Fruit fly (Drosophila melanogaster) whole organism, adult: ENCODE results near the gene Bmcp.

Source experiments
- CG11617 ChIP-seq: fragments of 200-800 bp; sonication (Bioruptor generic); optimal IDR thresholded peaks from 2 replicates; lab custom pipeline; 2017; ENCODE audit warnings: mild to moderate bottlenecking, missing biosample characterization, missing genetic modification reagents, missing genetic modification characterization
- CG12768 ChIP-seq: fragments of 200-800 bp; sonication (Bioruptor generic); optimal IDR thresholded peaks from 2 replicates; lab custom pipeline; 2017; ENCODE audit warnings: missing biosample characterization, missing genetic modification characterization, mild to moderate bottlenecking, moderate library complexity, missing genetic modification reagents
- CG14711 ChIP-seq: fragments of 200-800 bp; sonication (Bioruptor generic); optimal IDR thresholded peaks from 2 replicates; lab custom pipeline; 2018; ENCODE audit warnings: missing biosample characterization, mild to moderate bottlenecking, missing genetic modification characterization, moderate library complexity
- CG1620 ChIP-seq: fragments of 200-800 bp; sonication (Bioruptor generic); optimal IDR thresholded peaks from 2 replicates; lab custom pipeline; 2016; ENCODE audit warnings: missing biosample characterization, missing genetic modification characterization
- CG33017 ChIP-seq: fragments of 200-800 bp; sonication (Bioruptor generic); optimal IDR thresholded peaks from 2 replicates; lab custom pipeline; 2018; ENCODE audit warnings: missing biosample characterization, mild to moderate bottlenecking, missing genetic modification characterization, moderate library complexity
- CG5204 ChIP-seq: fragments of 200-800 bp; sonication (Bioruptor generic); optimal IDR thresholded peaks from 2 replicates; lab custom pipeline; 2016; ENCODE audit warnings: missing biosample characterization, missing genetic modification characterization
- CG7045 ChIP-seq: fragments of 200-800 bp; sonication (Bioruptor generic); optimal IDR thresholded peaks from 2 replicates; lab custom pipeline; 2017; ENCODE audit warnings: missing biosample characterization, mild to moderate bottlenecking, missing genetic modification characterization
- CG7101 ChIP-seq: fragments of 200-800 bp; sonication (Bioruptor generic); optimal IDR thresholded peaks from 2 replicates; lab custom pipeline; 2018; ENCODE audit warnings: missing biosample characterization, mild to moderate bottlenecking, missing genetic modification characterization, moderate library complexity
- Clk ChIP-seq: fragments of 200-800 bp; sonication (Bioruptor generic); optimal IDR thresholded peaks from 2 replicates; lab custom pipeline; 2017; ENCODE audit warnings: missing biosample characterization, missing genetic modification characterization
- Crg-1 ChIP-seq: fragments of 200-800 bp; sonication (Bioruptor generic); optimal IDR thresholded peaks from 2 replicates; lab custom pipeline; 2016; ENCODE audit warnings: missing biosample characterization, missing genetic modification characterization
- Hr96 ChIP-seq: fragments of 200-800 bp; sonication (Bioruptor generic); optimal IDR thresholded peaks from 2 replicates; lab custom pipeline; 2016; ENCODE audit warnings: missing biosample characterization, missing genetic modification characterization
- Mnt ChIP-seq: fragments of 200-800 bp; sonication (Bioruptor generic); optimal IDR thresholded peaks from 2 replicates; lab custom pipeline; 2016; ENCODE audit warnings: missing biosample characterization, mild to moderate bottlenecking, missing genetic modification characterization
- bab1 ChIP-seq: fragments of 200-800 bp; sonication (Bioruptor generic); optimal IDR thresholded peaks from 3 replicates; lab custom pipeline; 2019; ENCODE audit warnings: missing biosample characterization, mild to moderate bottlenecking, missing genetic modification characterization, moderate library complexity
- cic ChIP-seq: fragments of 200-800 bp; sonication (Bioruptor generic); optimal IDR thresholded peaks from 2 replicates; lab custom pipeline; 2017; ENCODE audit warnings: missing biosample characterization, mild to moderate bottlenecking, missing genetic modification characterization, moderate library complexity
- cnc ChIP-seq, 2 experiments: fragments of >200 bp; optimal IDR thresholded peaks; 2 replicates each; lab custom pipeline; 2017
- kay ChIP-seq: fragments of 200-800 bp; sonication (Bioruptor generic); peaks from one replicate; lab custom pipeline; 2016; ENCODE audit warnings: missing biosample characterization, missing genetic modification characterization, borderline replicate concordance
- ovo ChIP-seq: fragments of 200-800 bp; sonication (Bioruptor generic); optimal IDR thresholded peaks from 2 replicates; lab custom pipeline; 2016; ENCODE audit warnings: missing biosample characterization, missing genetic modification characterization
- pad ChIP-seq: fragments of 200-800 bp; sonication (Bioruptor generic); optimal IDR thresholded peaks from 3 replicates; lab custom pipeline; 2017; ENCODE audit warnings: missing biosample characterization, missing genetic modification characterization, mild to moderate bottlenecking, moderate library complexity, missing genetic modification reagents
- tj ChIP-seq: fragments of 200-800 bp; sonication (Bioruptor generic); optimal IDR thresholded peaks from 3 replicates; lab custom pipeline; 2017; ENCODE audit warnings: missing biosample characterization, mild to moderate bottlenecking, missing genetic modification characterization, moderate library complexity
- toe ChIP-seq: fragments of 200-800 bp; sonication (Bioruptor generic); optimal IDR thresholded peaks from 2 replicates; lab custom pipeline; 2016; ENCODE audit warnings: missing biosample characterization, missing genetic modification characterization

Gene Bmcp

dm6 chr3L:11707978-11708632, 12.6 kb upstream of the Bmcp start, which contains the start of gene CG11658:
Gene CG11658, minus strand, starts transcription at chr3L:11708553.
- TF ChIP-seq cnc (optimal IDR thresholded peaks at IDR 0.05; lab: Kevin White, UChicago) (no peak), CG33017 (no peak), Mnt (no peak), CG7045 (GFP tag; lab: Kevin White, UChicago) (no peak), CG1620 (GFP tag; lab: Kevin White, UChicago) (no peak), ovo (GFP tag; lab: Kevin White, UChicago) (no peak), CG5204 (GFP tag; lab: Kevin White, UChicago) (no peak), tj (no peak), Hr96 (GFP tag; lab: Kevin White, UChicago) (no peak), Crg-1 (GFP tag; lab: Kevin White, UChicago) (no peak), toe (no peak), CG14711 (no peak), Clk (GFP tag; lab: Kevin White, UChicago) (no peak), pad (GFP tag; lab: Kevin White, UChicago) (peak; percentile 69), CG7101 (tag; lab: Kevin White, UChicago) (no peak), kay (GFP tag; lab: Kevin White, UChicago) (no peak), CG11617 (peak; percentile 35), cic (GFP tag; lab: Kevin White, UChicago) (peak; percentile 73), CG12768 (GFP tag; lab: Kevin White, UChicago) (peak; percentile 54), bab1 (GFP tag; lab: Kevin White, UChicago) (peak; percentile 77)

dm6 chr3L:11708633-11709116, 12.1 kb upstream of the Bmcp start, which contains the start of the genes Ccdc56 and mtTFB1:
Gene Ccdc56, plus strand, starts transcription at chr3L:11708979.
Gene mtTFB1, plus strand, starts transcription at chr3L:11708979.
- TF ChIP-seq Hr96 (GFP tag; lab: Kevin White, UChicago) = peak; percentile 3
- TF ChIP-seq toe = no peak
- TF ChIP-seq CG12768 (GFP tag; lab: Kevin White, UChicago) = no peak
- TF ChIP-seq kay (GFP tag; lab: Kevin White, UChicago) = no peak
- TF ChIP-seq Mnt = peak; percentile 50
- TF ChIP-seq CG1620 (GFP tag; lab: Kevin White, UChicago) = no peak

- TF ChIP-seq CG5204 (GFP tag; lab: Kevin White, UChicago) (no peak), cnc (optimal IDR thresholded peaks at IDR 0.05; lab: Kevin White, UChicago) (no peak), kay (GFP tag; lab: Kevin White, UChicago) (no peak), pad (GFP tag; lab: Kevin White, UChicago) (peak; percentile 18), CG1620 (GFP tag; lab: Kevin White, UChicago) (no peak), Crg-1 (GFP tag; lab: Kevin White, UChicago) (peak; percentile 15), bab1 (GFP tag; lab: Kevin White, UChicago) (peak; percentile 60), ovo (GFP tag; lab: Kevin White, UChicago) (no peak), Hr96 (GFP tag; lab: Kevin White, UChicago) (no peak), CG33017 (no peak), toe (no peak), tj (no peak), cic (GFP tag; lab: Kevin White, UChicago) (peak; percentile 52), CG7045 (GFP tag; lab: Kevin White, UChicago) (no peak), CG12768 (GFP tag; lab: Kevin White, UChicago) (no peak), CG11617 (no peak), Mnt (peak; percentile 37), Clk (GFP tag; lab: Kevin White, UChicago) (no peak), CG7101 (tag; lab: Kevin White, UChicago) (peak; percentile 18), CG14711 (no peak)
Measured at dm6 chr3L:11711059-11711628, 9.6 kb upstream of the Bmcp start, which contains the start of gene crim. Gene crim, minus strand, starts transcription at chr3L:11711386.

dm6 chr3L:11711789-11712188, 8.9 kb upstream of the Bmcp start:
- TF ChIP-seq CG12768 (GFP tag; lab: Kevin White, UChicago) = no peak
- no peak for TF ChIP-seq cnc (optimal IDR thresholded peaks at IDR 0.05; lab: Kevin White, UChicago)
- no peak for TF ChIP-seq CG7101 (tag; lab: Kevin White, UChicago)
- no peak for TF ChIP-seq tj
- TF ChIP-seq CG1620 (GFP tag; lab: Kevin White, UChicago) = no peak
- no peak for TF ChIP-seq kay (GFP tag; lab: Kevin White, UChicago)
- no peak for TF ChIP-seq CG14711
- TF ChIP-seq ovo (GFP tag; lab: Kevin White, UChicago) = no peak
- TF ChIP-seq CG5204 (GFP tag; lab: Kevin White, UChicago) = no peak
- no peak for TF ChIP-seq Mnt
- no peak for TF ChIP-seq cic (GFP tag; lab: Kevin White, UChicago)
- TF ChIP-seq Clk (GFP tag; lab: Kevin White, UChicago) = no peak
- no peak for TF ChIP-seq Crg-1 (GFP tag; lab: Kevin White, UChicago)
- no peak for TF ChIP-seq toe
- no peak for TF ChIP-seq bab1 (GFP tag; lab: Kevin White, UChicago)
- TF ChIP-seq CG7045 (GFP tag; lab: Kevin White, UChicago) = no peak
- no peak for TF ChIP-seq CG33017

- TF ChIP-seq CG12768 (GFP tag; lab: Kevin White, UChicago) (no peak), CG5204 (GFP tag; lab: Kevin White, UChicago) (no peak), Hr96 (GFP tag; lab: Kevin White, UChicago) (no peak), Crg-1 (GFP tag; lab: Kevin White, UChicago) (no peak), pad (GFP tag; lab: Kevin White, UChicago) (no peak), Clk (GFP tag; lab: Kevin White, UChicago) (no peak), ovo (GFP tag; lab: Kevin White, UChicago) (no peak), kay (GFP tag; lab: Kevin White, UChicago) (no peak), bab1 (GFP tag; lab: Kevin White, UChicago) (no peak)
Measured at dm6 chr3L:11712839-11713238, 7.9 kb upstream of the Bmcp start.
